Worm (Caenorhabditis elegans) whole organism, mixed stage, embryonic: ENCODE results near the gene ttr-21.

ENCODE experiments used
- M03D4.4 ChIP-seq: sonication (generic microtip); optimal IDR thresholded peaks from 2 replicates; lab custom pipeline; 2017; ENCODE audit warnings: mild to moderate bottlenecking, missing genetic modification characterization, missing compliant biosample characterization
- bed-3 ChIP-seq: fragments of 200-800 bp; sonication (Bioruptor generic); optimal IDR thresholded peaks from 3 replicates; lab custom pipeline; 2018; ENCODE audit warnings: mild to moderate bottlenecking, missing genetic modification characterization, moderate library complexity, missing compliant biosample characterization
- blmp-1 ChIP-seq: fragments of 150-350 bp; optimal IDR thresholded peaks from 2 replicates; lab custom pipeline; 2014; ENCODE audit warnings: missing biosample characterization, missing genetic modification characterization
- ceh-39 ChIP-seq: fragments of 150-350 bp; optimal IDR thresholded peaks from 2 replicates; lab custom pipeline; 2014; ENCODE audit warnings: missing biosample characterization, missing genetic modification characterization
- ceh-43 ChIP-seq: fragments of 200-800 bp; sonication (Bioruptor generic); optimal IDR thresholded peaks from 2 replicates; lab custom pipeline; 2018; ENCODE audit warnings: mild to moderate bottlenecking, missing genetic modification characterization, moderate library complexity, missing compliant biosample characterization
- ceh-83 ChIP-seq: fragments of 200-800 bp; sonication (Bioruptor generic); optimal IDR thresholded peaks from 2 replicates; lab custom pipeline; 2018; ENCODE audit warnings: mild to moderate bottlenecking, missing genetic modification characterization, missing compliant biosample characterization
- cnd-1 ChIP-seq: fragments of 200-800 bp; sonication (Bioruptor generic); optimal IDR thresholded peaks from 2 replicates; lab custom pipeline; 2018; ENCODE audit warnings: mild to moderate bottlenecking, missing genetic modification characterization, missing compliant biosample characterization
- drap-1 ChIP-seq: fragments of 200-800 bp; sonication (Bioruptor generic); optimal IDR thresholded peaks from 3 replicates; lab custom pipeline; 2018; ENCODE audit warnings: mild to moderate bottlenecking, missing genetic modification characterization, missing compliant biosample characterization
- elt-1 ChIP-seq: sonication (generic microtip); optimal IDR thresholded peaks from 2 replicates; lab custom pipeline; 2017; ENCODE audit warnings: missing genetic modification characterization, mild to moderate bottlenecking, missing compliant biosample characterization, antibody characterized with exemption, moderate library complexity, borderline replicate concordance; ENCODE audit not compliant: insufficient read depth
- elt-3 ChIP-seq: fragments of 150-350 bp; optimal IDR thresholded peaks from 2 replicates; lab custom pipeline; 2014; ENCODE audit warnings: missing biosample characterization, missing genetic modification characterization
- flh-1 ChIP-seq: fragments of 200-800 bp; sonication (Bioruptor generic); optimal IDR thresholded peaks from 2 replicates; lab custom pipeline; 2018; ENCODE audit warnings: mild to moderate bottlenecking, missing genetic modification characterization, moderate library complexity, missing compliant biosample characterization
- ham-2 ChIP-seq: fragments of 200-800 bp; sonication (Bioruptor generic); optimal IDR thresholded peaks from 2 replicates; lab custom pipeline; 2018; ENCODE audit warnings: mild to moderate bottlenecking, missing genetic modification characterization, missing compliant biosample characterization
- hlh-1 ChIP-seq: fragments of 150-350 bp; optimal IDR thresholded peaks from 2 replicates; lab custom pipeline; 2014; ENCODE audit warnings: missing biosample characterization, missing genetic modification reagents, missing genetic modification characterization
- lin-13 ChIP-seq: fragments of 150-350 bp; optimal IDR thresholded peaks from 2 replicates; lab custom pipeline; 2014; ENCODE audit warnings: missing biosample characterization, missing genetic modification characterization
- lin-32 ChIP-seq: fragments of 200-800 bp; sonication (Bioruptor generic); optimal IDR thresholded peaks from 2 replicates; lab custom pipeline; 2018; ENCODE audit warnings: mild to moderate bottlenecking, missing genetic modification characterization, missing compliant biosample characterization
- lsy-2 ChIP-seq: fragments of 150-350 bp; optimal IDR thresholded peaks from 2 replicates; lab custom pipeline; 2014; ENCODE audit warnings: missing biosample characterization, missing genetic modification characterization
- mab-5 ChIP-seq: fragments of 150-350 bp; optimal IDR thresholded peaks from 2 replicates; lab custom pipeline; 2014; ENCODE audit warnings: missing biosample characterization, missing genetic modification characterization
- mls-2 ChIP-seq: sonication (generic microtip); optimal IDR thresholded peaks from 2 replicates; lab custom pipeline; 2016; ENCODE audit warnings: mild to moderate bottlenecking, missing genetic modification characterization, moderate library complexity, missing compliant biosample characterization
- nhr-12 ChIP-seq: fragments of 150-350 bp; optimal IDR thresholded peaks from 2 replicates; lab custom pipeline; 2014; ENCODE audit warnings: missing biosample characterization, missing genetic modification characterization
- nhr-2 ChIP-seq: fragments of 150-350 bp; optimal IDR thresholded peaks from 2 replicates; lab custom pipeline; 2014; ENCODE audit warnings: missing biosample characterization, missing genetic modification characterization
- nhr-237 ChIP-seq: fragments of 150-350 bp; optimal IDR thresholded peaks from 2 replicates; lab custom pipeline; 2014; ENCODE audit warnings: missing biosample characterization, missing genetic modification characterization
- nhr-28 ChIP-seq: fragments of 150-350 bp; optimal IDR thresholded peaks from 2 replicates; lab custom pipeline; 2014; ENCODE audit warnings: missing biosample characterization, missing genetic modification characterization
- nhr-76 ChIP-seq: sonication (generic microtip); optimal IDR thresholded peaks from 2 replicates; lab custom pipeline; 2017; ENCODE audit warnings: missing biosample characterization, missing genetic modification characterization
- pha-4 ChIP-seq: fragments of 150-350 bp; optimal IDR thresholded peaks from 2 replicates; lab custom pipeline; 2018; ENCODE audit warnings: missing biosample characterization, missing genetic modification reagents, missing genetic modification characterization
- sem-2 ChIP-seq: fragments of 200-800 bp; sonication (Bioruptor generic); optimal IDR thresholded peaks from 2 replicates; lab custom pipeline; 2018; ENCODE audit warnings: mild to moderate bottlenecking, missing genetic modification characterization, missing compliant biosample characterization
- sptf-1 ChIP-seq: sonication (generic microtip); optimal IDR thresholded peaks from 2 replicates; lab custom pipeline; 2017; ENCODE audit warnings: mild to moderate bottlenecking, missing genetic modification characterization, moderate library complexity, missing compliant biosample characterization
- tbx-8 ChIP-seq: fragments of 200-800 bp; sonication (Bioruptor generic); optimal IDR thresholded peaks from 2 replicates; lab custom pipeline; 2018; ENCODE audit warnings: mild to moderate bottlenecking, missing genetic modification characterization, moderate library complexity, missing compliant biosample characterization
- unc-39 ChIP-seq: fragments of 150-350 bp; optimal IDR thresholded peaks from 2 replicates; lab custom pipeline; 2014; ENCODE audit warnings: missing biosample characterization, missing genetic modification characterization
- unc-62 ChIP-seq: fragments of 150-350 bp; optimal IDR thresholded peaks from 2 replicates; lab custom pipeline; 2014; ENCODE audit warnings: missing biosample characterization, missing genetic modification reagents, missing genetic modification characterization
- zip-8 ChIP-seq: fragments of 150-350 bp; optimal IDR thresholded peaks from 2 replicates; lab custom pipeline; 2014; ENCODE audit warnings: missing biosample characterization, missing genetic modification characterization

Gene ttr-21

DNA sequence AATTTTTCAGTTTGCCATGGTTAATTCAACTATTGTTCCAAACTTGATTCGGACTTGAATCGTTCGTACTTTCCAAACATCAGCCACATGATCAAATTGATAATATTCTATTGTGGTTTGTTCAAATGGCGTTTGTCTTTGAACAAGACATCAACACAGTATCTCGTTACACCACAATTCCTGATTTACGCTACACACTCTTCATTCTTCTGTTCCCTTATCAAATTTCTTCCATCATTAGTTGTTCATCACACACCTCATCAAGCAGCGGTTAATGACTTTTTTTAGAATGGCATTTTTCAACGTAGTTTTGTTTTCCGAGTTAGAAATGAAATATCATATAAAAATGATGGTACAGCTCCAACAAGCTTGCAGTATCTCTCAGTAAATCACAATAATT lies 24.0 kb upstream of the ttr-21 start:
- TF ChIP-seq unc-62, result no peak
- TF ChIP-seq elt-3 (tag; lab: Kevin White, UChicago), result no peak

DNA sequence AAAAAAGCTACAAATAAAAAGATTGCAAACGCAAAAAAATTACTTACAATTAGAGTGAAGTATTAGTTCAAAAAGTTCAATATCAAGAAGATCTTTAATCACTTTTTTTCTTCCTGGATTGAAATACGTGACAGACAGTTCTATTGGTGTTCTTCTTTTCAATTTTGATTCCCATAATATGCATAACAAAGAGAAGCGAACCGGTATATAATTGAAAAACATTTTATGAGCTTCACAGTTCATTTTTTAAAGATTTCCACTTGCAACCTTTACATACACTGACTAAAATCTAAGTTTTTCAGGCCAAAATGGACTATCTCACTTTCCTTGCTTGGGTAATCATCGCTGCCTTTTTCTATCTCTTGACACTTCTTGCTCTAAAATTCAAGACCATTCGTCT lies 22.3 kb upstream of the ttr-21 start, which contains the start of gene T22G5.1:
Gene T22G5.1, plus strand, starts transcription at position 301 of the 400 bp plus-strand sequence.
- TF ChIP-seq lin-32 (GFP tag; lab: Kevin White, UChicago) (no peak), nhr-76 (no peak), elt-1 (tag; lab: Kevin White, UChicago) (no peak), blmp-1 (no peak), ceh-83 (GFP tag; lab: Kevin White, UChicago) (no peak), lin-13 (tag; lab: Kevin White, UChicago) (no peak), mab-5 (tag; lab: Kevin White, UChicago) (no peak), ceh-39 (tag; lab: Kevin White, UChicago) (no peak), unc-62 (no peak), flh-1 (GFP tag; lab: Kevin White, UChicago) (no peak), pha-4 (tag; lab: Kevin White, UChicago) (no peak), nhr-237 (tag; lab: Kevin White, UChicago) (no peak), unc-39 (tag; lab: Kevin White, UChicago) (no peak), hlh-1 (no peak), M03D4.4 (tag; lab: Kevin White, UChicago) (no peak), nhr-28 (no peak), sptf-1 (tag; lab: Kevin White, UChicago) (no peak), sem-2 (GFP tag; lab: Kevin White, UChicago) (no peak)

ce11 chrV:13873323-13873722 lies 19.1 kb upstream of the ttr-21 start:
- TF ChIP-seq ceh-83 (GFP tag; lab: Kevin White, UChicago), result no peak
- no peak for TF ChIP-seq nhr-237 (tag; lab: Kevin White, UChicago)
- no peak for TF ChIP-seq nhr-12 (tag; lab: Kevin White, UChicago)
- no peak for TF ChIP-seq unc-39 (tag; lab: Kevin White, UChicago)
- TF ChIP-seq hlh-1, result no peak
- TF ChIP-seq pha-4 (tag; lab: Kevin White, UChicago), result no peak
- TF ChIP-seq unc-62, result no peak
- no peak for TF ChIP-seq elt-3 (tag; lab: Kevin White, UChicago)
- no peak for TF ChIP-seq nhr-2 (tag; lab: Kevin White, UChicago)
- no peak for TF ChIP-seq lsy-2
- no peak for TF ChIP-seq mab-5 (tag; lab: Kevin White, UChicago)
- TF ChIP-seq elt-1 (tag; lab: Kevin White, UChicago), result no peak
- TF ChIP-seq blmp-1, result no peak
- no peak for TF ChIP-seq mls-2
- TF ChIP-seq tbx-8 (GFP tag; lab: Kevin White, UChicago), result no peak
- no peak for TF ChIP-seq ceh-39 (tag; lab: Kevin White, UChicago)

- TF ChIP-seq lin-13 (tag; lab: Kevin White, UChicago) (no peak), mab-5 (tag; lab: Kevin White, UChicago) (no peak), elt-1 (tag; lab: Kevin White, UChicago) (no peak), ceh-83 (GFP tag; lab: Kevin White, UChicago) (no peak), zip-8 (no peak), blmp-1 (no peak), ceh-43 (GFP tag; lab: Kevin White, UChicago) (no peak), ham-2 (GFP tag; lab: Kevin White, UChicago) (no peak), cnd-1 (tag; lab: Kevin White, UChicago) (no peak), tbx-8 (GFP tag; lab: Kevin White, UChicago) (no peak), sem-2 (GFP tag; lab: Kevin White, UChicago) (no peak), nhr-2 (tag; lab: Kevin White, UChicago) (no peak), bed-3 (GFP tag; lab: Kevin White, UChicago) (no peak)
Observed at ce11 chrV:13872895-13873294, 18.7 kb upstream of the ttr-21 start, which contains the start of gene cpt-5. cpt-5 (plus strand) TSS chrV:13873195.

ce11 chrV:13869551-13869950 lies 15.3 kb upstream of the ttr-21 start:
- TF ChIP-seq nhr-237 (tag; lab: Kevin White, UChicago), result no peak
- no peak for TF ChIP-seq hlh-1
- no peak for TF ChIP-seq lin-32 (GFP tag; lab: Kevin White, UChicago)
- no peak for TF ChIP-seq elt-3 (tag; lab: Kevin White, UChicago)
- TF ChIP-seq drap-1, result no peak
- no peak for TF ChIP-seq M03D4.4 (tag; lab: Kevin White, UChicago)
- no peak for TF ChIP-seq mls-2
- no peak for TF ChIP-seq unc-62
- no peak for TF ChIP-seq bed-3 (GFP tag; lab: Kevin White, UChicago)
